Fruit fly (Drosophila melanogaster): Measurements from ENCODE around the gene CG5282.
A peak's percentile ranks its signal among the peaks of the same experiment; 100 is the strongest.

CG5282 gene

DNA sequence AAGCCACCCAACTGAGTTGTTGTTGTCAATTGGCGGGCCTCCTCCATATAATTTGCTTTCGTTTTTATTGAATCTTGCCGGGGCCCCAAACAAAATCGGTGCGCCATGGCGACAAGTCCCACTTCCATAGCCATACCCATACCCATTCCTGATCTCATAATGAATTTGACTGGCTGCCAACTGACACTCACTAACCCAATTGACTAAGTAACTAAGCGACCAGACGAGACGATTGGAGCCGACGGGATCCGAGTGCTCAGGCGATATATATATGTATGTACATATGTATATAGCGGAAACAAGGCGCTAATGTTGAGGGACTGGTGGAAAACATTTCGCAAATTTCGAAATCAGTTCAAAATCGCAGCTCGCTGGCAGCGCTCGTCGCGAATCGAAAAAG, 40.7 kb upstream of the CG5282 start, which contains the start of gene Tdh:
Gene Tdh, plus strand, starts transcription at position 346 of the 400 bp plus-strand sequence.
- peak; percentile 74 for TF ChIP-seq CG12769 (tag; optimal IDR thresholded peaks at IDR 0.05)
- no peak for TF ChIP-seq exex (tag; optimal IDR thresholded peaks at IDR 0.05)
- no peak for TF ChIP-seq inv (GFP tag; IDR thresholded peaks at IDR 0.05; ENCODE audit: partially characterized antibody)
- peak in 1 of 2 experiments; percentile 32 for TF ChIP-seq Pdp1 (GFP tag; optimal IDR thresholded peaks at IDR 0.05)
- TF ChIP-seq Deaf1 (tag; optimal IDR thresholded peaks at IDR 0.05), result peak; percentile 57
- TF ChIP-seq CG10543 (GFP tag; optimal IDR thresholded peaks at IDR 0.05), result peak; percentile 39
- TF ChIP-seq vfl (GFP tag; optimal IDR thresholded peaks at IDR 0.05), result no peak

DNA sequence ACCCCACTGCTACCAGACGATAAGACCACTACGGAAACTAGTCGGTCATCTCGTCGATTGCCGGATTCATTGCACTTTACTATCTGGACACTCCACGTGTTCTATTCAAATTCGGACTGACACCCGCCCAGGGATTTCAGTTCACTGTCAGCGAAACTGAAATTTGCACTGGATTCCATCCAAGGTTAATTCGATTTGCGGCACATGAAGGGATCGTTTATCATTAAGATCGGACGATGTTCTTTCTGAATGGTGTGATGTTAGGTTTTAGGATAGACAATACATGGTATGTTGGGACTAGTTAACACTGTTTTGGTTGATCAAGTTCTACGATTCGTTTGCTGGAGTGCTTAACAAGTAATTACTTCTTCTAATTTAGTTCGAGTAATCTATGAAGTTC, 40.1 kb upstream of the CG5282 start, which contains the start of gene CG42764:
Gene CG42764, minus strand, starts transcription at position 101 of the 400 bp plus-strand sequence.
- TF ChIP-seq CG31224 (GFP tag; IDR thresholded peaks at IDR 0.05), result no peak
- TF ChIP-seq CG1647 (GFP tag; optimal IDR thresholded peaks at IDR 0.05), result no peak
- no peak for TF ChIP-seq fu2 (GFP tag; optimal IDR thresholded peaks at IDR 0.05)
- TF ChIP-seq Dp (GFP tag; optimal IDR thresholded peaks at IDR 0.05), result no peak
- TF ChIP-seq Meics (GFP tag; optimal IDR thresholded peaks at IDR 0.05), result no peak
- TF ChIP-seq CG11085 (GFP tag; IDR thresholded peaks at IDR 0.05), result no peak
- no peak for TF ChIP-seq MBD-R2 (GFP tag; IDR thresholded peaks at IDR 0.05)
- no peak for TF ChIP-seq CG7556 (GFP tag; optimal IDR thresholded peaks at IDR 0.05)
- TF ChIP-seq Ets97D (GFP tag; optimal IDR thresholded peaks at IDR 0.05), result no peak
- TF ChIP-seq CG13296 (GFP tag; optimal IDR thresholded peaks at IDR 0.05), result no peak
- no peak for TF ChIP-seq CG12769 (tag; optimal IDR thresholded peaks at IDR 0.05)
- TF ChIP-seq trem (tag; optimal IDR thresholded peaks at IDR 0.05), result no peak
- TF ChIP-seq zfh1 (GFP tag; IDR thresholded peaks at IDR 0.05), result no peak
- TF ChIP-seq br (optimal IDR thresholded peaks at IDR 0.05), result no peak

DNA sequence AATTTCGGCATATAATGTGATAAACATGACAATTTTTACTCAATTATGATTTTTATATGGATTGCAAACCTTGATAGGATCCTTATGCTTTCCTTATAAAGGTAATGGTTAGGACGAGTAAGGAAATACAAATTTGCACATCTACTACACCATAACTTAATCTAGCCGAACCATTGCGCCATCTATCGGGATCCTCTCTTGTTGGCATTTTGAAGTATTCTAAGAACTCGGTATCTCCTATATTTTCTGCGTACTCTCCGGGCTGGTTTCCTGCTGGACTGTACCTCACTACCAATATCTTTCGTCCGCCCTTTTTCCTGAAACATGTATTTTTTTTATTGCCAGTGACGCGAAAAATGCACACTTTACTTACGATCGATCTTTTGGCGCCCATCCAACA, 38.8 kb upstream of the CG5282 start, which contains the start of gene atk:
Gene atk, minus strand, starts transcription at position 186 of the 400 bp plus-strand sequence.
- TF ChIP-seq Bgb (GFP tag; IDR thresholded peaks at IDR 0.05; ENCODE audit: partially characterized antibody) (no peak), otp (GFP tag; IDR thresholded peaks at IDR 0.05) (no peak), CG6689 (GFP tag; IDR thresholded peaks at IDR 0.05) (no peak), CG31365 (tag; optimal IDR thresholded peaks at IDR 0.05) (no peak), phol (tag; optimal IDR thresholded peaks at IDR 0.05) (no peak), CG32532 (GFP tag; IDR thresholded peaks at IDR 0.05) (0 out of 2 replicates have a peak, but pooled peaks have one; percentile 1), CTCF (GFP tag; optimal IDR thresholded peaks at IDR 0.05) (peak; percentile 65), CG11723 (GFP tag; optimal IDR thresholded peaks at IDR 0.05) (no peak)

DNA sequence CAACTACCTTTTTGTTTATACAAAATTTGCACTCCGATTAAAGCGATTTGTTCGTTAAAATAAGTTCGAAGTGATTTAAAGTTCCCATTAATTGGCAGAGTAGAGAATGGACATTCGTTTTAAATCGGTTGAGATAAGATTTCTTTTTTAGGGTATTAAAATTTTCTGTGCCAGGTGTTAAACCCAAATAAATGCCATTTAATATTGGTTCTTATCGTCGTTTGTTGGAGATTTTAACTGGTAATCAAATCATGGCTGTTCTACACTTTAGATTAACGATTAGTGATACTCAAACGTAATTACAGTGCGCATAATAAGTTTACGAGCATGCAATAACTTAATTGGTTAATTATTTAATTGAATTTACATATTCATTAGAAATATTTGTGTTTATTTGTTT, 36.5 kb upstream of the CG5282 start:
- TF ChIP-seq CG14441 (GFP tag; IDR thresholded peaks at IDR 0.05), result no peak
- peak; percentile 16 for TF ChIP-seq CG8388 (GFP tag; optimal IDR thresholded peaks at IDR 0.05)
- peak; percentile 45 for TF ChIP-seq sug (tag; optimal IDR thresholded peaks at IDR 0.05)
- 0 out of 2 replicates have a peak, but pooled peaks have one; percentile 20 for TF ChIP-seq sens-2 (GFP tag; IDR thresholded peaks at IDR 0.05)
- no peak for TF ChIP-seq CG10274 (GFP tag; optimal IDR thresholded peaks at IDR 0.05)
- no peak for TF ChIP-seq ken (GFP tag; IDR thresholded peaks at IDR 0.05)
- TF ChIP-seq odd (GFP tag; optimal IDR thresholded peaks at IDR 0.05), result no peak
- peak; percentile 49 for TF ChIP-seq grn (GFP tag; optimal IDR thresholded peaks at IDR 0.05)
- no peak for TF ChIP-seq CG17328 (GFP tag; IDR thresholded peaks at IDR 0.05)
- peak; percentile 99 for TF ChIP-seq exex (tag; optimal IDR thresholded peaks at IDR 0.05)
- TF ChIP-seq CG34376 (GFP tag; optimal IDR thresholded peaks at IDR 0.05), result peak; percentile 25
- peak; percentile 37 for TF ChIP-seq D19A (tag; optimal IDR thresholded peaks at IDR 0.05)

Measured in whole organism, embryonic.